Worm (Caenorhabditis elegans): ENCODE data around the gene Y116A8C.40.

- no peak for TF ChIP-seq pha-4 (tag; optimal IDR thresholded peaks at IDR 0.05)
- TF ChIP-seq madf-8 (GFP tag; conservative IDR thresholded peaks at IDR 0.05): no peak
- no peak for TF ChIP-seq ekl-4 (GFP tag; IDR thresholded peaks at IDR 0.05)
- TF ChIP-seq D2030.7 (GFP tag; IDR thresholded peaks at IDR 0.05): no peak
- TF ChIP-seq snpc-4 (GFP tag; optimal IDR thresholded peaks at IDR 0.05): no peak
- no peak for TF ChIP-seq snpc-4 (tag; optimal IDR thresholded peaks at IDR 0.05)
- TF ChIP-seq hmg-20 (GFP tag; IDR thresholded peaks at IDR 0.05): no peak
- no peak for TF ChIP-seq C06A6.2 (GFP tag; conservative IDR thresholded peaks at IDR 0.05)
- no peak for TF ChIP-seq ama-1 (optimal IDR thresholded peaks at IDR 0.05)
- no peak for TF ChIP-seq ama-1 (GFP tag; optimal IDR thresholded peaks at IDR 0.05)
Measured at ce11 chrIV:17110882-17111281, 39.9 kb downstream of the Y116A8C.40 start, which contains the start of gene sfa-1.

All from whole organism, young adult.